Worm (Caenorhabditis elegans) whole organism, L3 larva: ENCODE results near the gene ntl-9.

ENCODE experiments used
- ama-1 ChIP-seq: fragments of 150-350 bp; optimal IDR thresholded peaks from 2 replicates; lab custom pipeline; 2018
- ceh-9 ChIP-seq: sonication (generic microtip); optimal IDR thresholded peaks from 2 replicates; lab custom pipeline; 2018; ENCODE audit warnings: missing biosample characterization, missing genetic modification characterization
- egl-27 ChIP-seq: sonication (generic microtip); optimal IDR thresholded peaks from 4 replicates; lab custom pipeline; 2017; ENCODE audit warnings: missing biosample characterization, missing genetic modification reagents, missing genetic modification characterization
- elt-2 ChIP-seq: sonication (generic microtip); optimal IDR thresholded peaks from 2 replicates; lab custom pipeline; 2016; ENCODE audit warnings: missing genetic modification reagents, mild to moderate bottlenecking, missing genetic modification characterization, missing compliant biosample characterization
- fkh-2 ChIP-seq: fragments of 150-350 bp; optimal IDR thresholded peaks from 2 replicates; lab custom pipeline; 2014; ENCODE audit warnings: missing biosample characterization, missing genetic modification reagents, missing genetic modification characterization
- lin-15B ChIP-seq: fragments of 150-350 bp; optimal IDR thresholded peaks from 2 replicates; lab custom pipeline; 2014; ENCODE audit warnings: missing biosample characterization, missing genetic modification characterization
- nhr-23 ChIP-seq: fragments of 150-350 bp; optimal IDR thresholded peaks from 2 replicates; lab custom pipeline; 2014; ENCODE audit warnings: missing biosample characterization, missing genetic modification reagents, missing genetic modification characterization
- nhr-25 ChIP-seq: sonication (generic microtip); optimal IDR thresholded peaks from 2 replicates; lab custom pipeline; 2017; ENCODE audit warnings: missing biosample characterization, missing genetic modification characterization

- TF ChIP-seq elt-2 = peak; percentile 30
- TF ChIP-seq egl-27 = no peak
- no peak for TF ChIP-seq ceh-9
- TF ChIP-seq fkh-2 (tag; lab: Kevin White, UChicago) = no peak
- TF ChIP-seq nhr-23 (tag; lab: Kevin White, UChicago) = peak; percentile 88
- TF ChIP-seq ama-1 (lab: Kevin White, UChicago) = no peak
- TF ChIP-seq lin-15B (tag; lab: Kevin White, UChicago) = peak; percentile 85
- TF ChIP-seq nhr-25 (tag; lab: Kevin White, UChicago) = peak; percentile 60
Measured at ce11 chrIII:4930154-4930679, 14.1 kb upstream of the ntl-9 start, which contains the start of gene set-2.
